Worm (Caenorhabditis elegans): ENCODE data around the gene thn-4.

DNA sequence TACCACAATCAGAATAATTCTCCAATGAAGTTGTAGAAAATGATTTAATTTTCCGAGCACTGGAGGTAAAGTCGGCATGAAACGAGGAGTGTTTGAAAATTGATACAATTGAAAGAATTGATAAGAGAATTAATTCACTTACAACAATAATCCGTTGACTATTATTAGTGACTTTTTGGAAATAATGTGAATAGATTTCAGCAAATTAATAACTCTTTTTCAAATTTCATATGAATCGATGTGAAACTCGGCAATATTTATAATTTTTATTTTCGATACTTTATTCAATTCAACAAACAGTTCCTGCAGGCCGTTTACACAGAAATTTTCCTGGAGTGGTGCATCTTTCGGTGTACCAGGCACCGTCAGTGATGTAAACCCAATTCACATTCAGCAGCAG, 19.3 kb downstream of the thn-4 start, which contains the start of gene clec-37:
- TF ChIP-seq dmd-4 (tag; optimal IDR thresholded peaks at IDR 0.05) (no peak), lin-13 (GFP tag; optimal IDR thresholded peaks at IDR 0.05) (no peak), lin-11 (tag; optimal IDR thresholded peaks at IDR 0.05) (no peak), unc-62 (GFP tag; optimal IDR thresholded peaks at IDR 0.05) (no peak), snpc-4 (tag; optimal IDR thresholded peaks at IDR 0.05) (no peak), sem-4 (tag; optimal IDR thresholded peaks at IDR 0.05) (no peak), unc-39 (tag; optimal IDR thresholded peaks at IDR 0.05) (no peak)
